Fruit fly (Drosophila melanogaster) whole organism, embryonic: ENCODE results near the gene Hs6st.
A peak's percentile ranks its signal among the peaks of the same experiment; 100 is the strongest.

Source experiments
- Ada2b ChIP-seq: fragments of 200-800 bp; sonication (Bioruptor generic); IDR thresholded peaks from 2 replicates; pipeline ENCODE4 v1.3.6; 2022; ENCODE audit warnings: missing biosample characterization, missing genetic modification characterization
- Adf1 ChIP-seq: fragments of 200-800 bp; sonication (Bioruptor generic); IDR thresholded peaks from 2 replicates; pipeline ENCODE4 v1.3.6; 2022; ENCODE audit warnings: missing biosample characterization, missing genetic modification characterization
- Bteb2 ChIP-seq: fragments of 200-800 bp; sonication (Bioruptor generic); optimal IDR thresholded peaks from 2 replicates; lab custom pipeline; 2016; ENCODE audit warnings: missing biosample characterization, missing genetic modification characterization
- CG10209 ChIP-seq: fragments of 200-800 bp; sonication (Bioruptor generic); optimal IDR thresholded peaks from 3 replicates; lab custom pipeline; 2017; ENCODE audit warnings: missing biosample characterization, mild to moderate bottlenecking, missing genetic modification characterization, missing genetic modification reagents
- CG12769 ChIP-seq: fragments of 200-800 bp; sonication (Bioruptor generic); optimal IDR thresholded peaks from 2 replicates; lab custom pipeline; 2019; ENCODE audit warnings: missing biosample characterization, mild to moderate bottlenecking, missing genetic modification characterization, moderate library complexity
- CG15011 ChIP-seq: fragments of 200-800 bp; sonication (Bioruptor generic); optimal IDR thresholded peaks from 3 replicates; lab custom pipeline; 2018; ENCODE audit warnings: missing biosample characterization, mild to moderate bottlenecking, missing genetic modification characterization
- CG15601 ChIP-seq: fragments of 200-800 bp; sonication (Bioruptor generic); optimal IDR thresholded peaks from 3 replicates; lab custom pipeline; 2019; ENCODE audit warnings: missing biosample characterization, mild to moderate bottlenecking, missing genetic modification characterization, moderate library complexity
- CG17361 ChIP-seq: fragments of 200-800 bp; sonication (Bioruptor generic); IDR thresholded peaks from 3 replicates; pipeline ENCODE4 v1.3.6; 2022; ENCODE audit warnings: missing biosample characterization, missing genetic modification characterization
- CG2120 ChIP-seq: fragments of 200-800 bp; sonication (Bioruptor generic); optimal IDR thresholded peaks from 3 replicates; lab custom pipeline; 2016; ENCODE audit warnings: missing biosample characterization, missing genetic modification characterization
- CG3407 ChIP-seq: fragments of 200-800 bp; sonication (Bioruptor generic); optimal IDR thresholded peaks from 2 replicates; lab custom pipeline; 2018; ENCODE audit warnings: missing biosample characterization, mild to moderate bottlenecking, missing genetic modification characterization
- CG4328 ChIP-seq: fragments of 200-800 bp; sonication (Bioruptor generic); optimal IDR thresholded peaks from 3 replicates; lab custom pipeline; 2017; ENCODE audit warnings: missing biosample characterization, missing genetic modification reagents, missing genetic modification characterization
- CG43689 ChIP-seq: fragments of 200-800 bp; sonication (Bioruptor generic); IDR thresholded peaks from 2 replicates; pipeline ENCODE4 v1.3.6; 2022; ENCODE audit warnings: missing biosample characterization, missing genetic modification characterization
- CG4617 ChIP-seq: fragments of 200-800 bp; sonication (Bioruptor generic); optimal IDR thresholded peaks from 3 replicates; lab custom pipeline; 2016; ENCODE audit warnings: missing biosample characterization, missing genetic modification characterization, borderline replicate concordance
- CG6813 ChIP-seq: fragments of 200-800 bp; sonication (Bioruptor generic); optimal IDR thresholded peaks from 2 replicates; lab custom pipeline; 2017; ENCODE audit warnings: missing biosample characterization, missing genetic modification characterization, mild to moderate bottlenecking, moderate library complexity, missing genetic modification reagents
- CG7556 ChIP-seq: fragments of 200-800 bp; sonication (Bioruptor generic); optimal IDR thresholded peaks from 2 replicates; lab custom pipeline; 2017; ENCODE audit warnings: missing biosample characterization, mild to moderate bottlenecking, missing genetic modification characterization
- CG8281 ChIP-seq: fragments of 200-800 bp; sonication (Bioruptor generic); optimal IDR thresholded peaks from 2 replicates; lab custom pipeline; 2018; ENCODE audit warnings: missing biosample characterization, mild to moderate bottlenecking, missing genetic modification characterization, moderate library complexity
- CG9727 ChIP-seq: fragments of 200-800 bp; sonication (Bioruptor generic); optimal IDR thresholded peaks from 3 replicates; lab custom pipeline; 2017; ENCODE audit warnings: missing biosample characterization, mild to moderate bottlenecking, missing genetic modification characterization
- CG9876 ChIP-seq: fragments of 200-800 bp; sonication (Bioruptor generic); optimal IDR thresholded peaks from 2 replicates; lab custom pipeline; 2016; ENCODE audit warnings: missing biosample characterization, missing genetic modification characterization
- CG9932 ChIP-seq: fragments of 200-800 bp; sonication (Bioruptor generic); IDR thresholded peaks from 2 replicates; pipeline ENCODE4 v1.3.6; 2022; ENCODE audit warnings: missing biosample characterization, missing genetic modification characterization
- CoRest ChIP-seq: fragments of 200-800 bp; sonication (Bioruptor generic); optimal IDR thresholded peaks from 3 replicates; lab custom pipeline; 2018; ENCODE audit warnings: missing biosample characterization, mild to moderate bottlenecking, missing genetic modification characterization, moderate library complexity
- Dad ChIP-seq: fragments of 200-800 bp; sonication (Bioruptor generic); optimal IDR thresholded peaks from 3 replicates; lab custom pipeline; 2016; ENCODE audit warnings: missing biosample characterization, missing genetic modification characterization
- Dbx ChIP-seq: fragments of 200-800 bp; sonication (Bioruptor generic); IDR thresholded peaks from 3 replicates; pipeline ENCODE4 v1.3.6; 2022; ENCODE audit warnings: missing biosample characterization, missing genetic modification characterization
- E2f1 ChIP-seq: fragments of 200-800 bp; sonication (Bioruptor generic); IDR thresholded peaks from 2 replicates; pipeline ENCODE4 v1.3.6; 2022; ENCODE audit warnings: missing biosample characterization, missing genetic modification characterization
- ERR ChIP-seq: fragments of 200-800 bp; sonication (Bioruptor generic); optimal IDR thresholded peaks from 2 replicates; lab custom pipeline; 2016; ENCODE audit warnings: missing biosample characterization, missing genetic modification characterization
- Hand ChIP-seq: fragments of 200-800 bp; sonication (Bioruptor generic); optimal IDR thresholded peaks from 2 replicates; lab custom pipeline; 2017; ENCODE audit warnings: mild to moderate bottlenecking, missing biosample characterization, missing genetic modification reagents, missing genetic modification characterization
- Hr51 ChIP-seq, 2 experiments: fragments of 200-800 bp; sonication (Bioruptor generic); optimal IDR thresholded peaks; 2 replicates in 1 of 2; 3 replicates in 1 of 2; lab custom pipeline; 2016 to 2018; ENCODE audit warnings: missing biosample characterization in 2 of 2, missing genetic modification characterization in 2 of 2, mild to moderate bottlenecking in 1 of 2, moderate library complexity in 1 of 2
- Lim3 ChIP-seq: fragments of 200-800 bp; sonication (Bioruptor generic); IDR thresholded peaks from 2 replicates; pipeline ENCODE4 v1.3.6; 2022; ENCODE audit warnings: missing biosample characterization, missing genetic modification characterization
- PHDP ChIP-seq: fragments of 200-800 bp; sonication (Bioruptor generic); optimal IDR thresholded peaks from 3 replicates; lab custom pipeline; 2018; ENCODE audit warnings: missing biosample characterization, mild to moderate bottlenecking, missing genetic modification characterization, moderate library complexity
- Sox102F ChIP-seq: fragments of 200-800 bp; sonication (Bioruptor generic); optimal IDR thresholded peaks from 2 replicates; lab custom pipeline; 2018; ENCODE audit warnings: missing biosample characterization, mild to moderate bottlenecking, missing genetic modification characterization, moderate library complexity
- cad ChIP-seq: fragments of >200 bp; optimal IDR thresholded peaks from 2 replicates; lab custom pipeline; 2017; ENCODE audit warnings: missing biosample characterization, missing genetic modification characterization
- cas ChIP-seq: fragments of 200-800 bp; sonication (Bioruptor generic); IDR thresholded peaks from 2 replicates; pipeline ENCODE4 v1.3.6; 2022; ENCODE audit warnings: missing biosample characterization, missing genetic modification characterization
- chm ChIP-seq: fragments of 200-800 bp; sonication (Bioruptor generic); IDR thresholded peaks from 2 replicates; pipeline ENCODE4 v1.3.6; 2022; ENCODE audit warnings: missing biosample characterization, missing genetic modification characterization
- dysf ChIP-seq: fragments of 200-800 bp; sonication (Bioruptor generic); IDR thresholded peaks from 3 replicates; pipeline ENCODE4 v1.3.6; 2022; ENCODE audit warnings: missing biosample characterization, missing genetic modification characterization
- gem ChIP-seq: fragments of 200-800 bp; sonication (Bioruptor generic); optimal IDR thresholded peaks from 2 replicates; lab custom pipeline; 2019; ENCODE audit warnings: missing biosample characterization, mild to moderate bottlenecking, missing genetic modification characterization, moderate library complexity
- ham ChIP-seq: fragments of 200-800 bp; sonication (Bioruptor generic); IDR thresholded peaks from 2 replicates; pipeline ENCODE4 v1.3.6; 2022; ENCODE audit warnings: missing biosample characterization, missing genetic modification characterization
- ind ChIP-seq: fragments of 200-800 bp; sonication (Bioruptor generic); optimal IDR thresholded peaks from 3 replicates; lab custom pipeline; 2016; ENCODE audit warnings: missing biosample characterization, missing genetic modification characterization
- nerfin-1 ChIP-seq: fragments of 200-800 bp; sonication (Bioruptor generic); optimal IDR thresholded peaks from 3 replicates; lab custom pipeline; 2019; ENCODE audit warnings: missing biosample characterization, mild to moderate bottlenecking, missing genetic modification characterization, moderate library complexity
- phol ChIP-seq: fragments of 200-800 bp; sonication (Bioruptor generic); optimal IDR thresholded peaks from 3 replicates; lab custom pipeline; 2018; ENCODE audit warnings: missing biosample characterization, mild to moderate bottlenecking, missing genetic modification characterization, moderate library complexity
- prd ChIP-seq, 3 experiments: fragments of >200 bp in 2 of 3; fragments of 200-800 bp in 1 of 3; sonication (Bioruptor generic) in 1 of 3; optimal IDR thresholded peaks in 2 of 3; IDR thresholded peaks in 1 of 3; 2 replicates in 2 of 3; 3 replicates in 1 of 3; pipeline versions ENCODE4 v1.3.6 to Lab custom; 2017 to 2022; ENCODE audit warnings: missing biosample characterization in 1 of 3, missing genetic modification characterization in 1 of 3
- row ChIP-seq: fragments of 200-800 bp; sonication (Bioruptor generic); IDR thresholded peaks from 3 replicates; pipeline ENCODE4 v1.3.6; 2022; ENCODE audit warnings: missing biosample characterization, missing genetic modification characterization
- schlank ChIP-seq: fragments of 200-800 bp; sonication (Bioruptor generic); optimal IDR thresholded peaks from 2 replicates; lab custom pipeline; 2018; ENCODE audit warnings: missing biosample characterization, mild to moderate bottlenecking, missing genetic modification characterization
- scrt ChIP-seq: fragments of 200-800 bp; sonication (Bioruptor generic); optimal IDR thresholded peaks from 2 replicates; lab custom pipeline; 2018; ENCODE audit warnings: missing biosample characterization, mild to moderate bottlenecking, missing genetic modification characterization, moderate library complexity
- shn ChIP-seq: fragments of 200-800 bp; sonication (Bioruptor generic); optimal IDR thresholded peaks from 3 replicates; lab custom pipeline; 2016; ENCODE audit warnings: missing biosample characterization, missing genetic modification characterization
- sug ChIP-seq: fragments of 200-800 bp; optimal IDR thresholded peaks from 2 replicates; lab custom pipeline; 2019; ENCODE audit warnings: missing biosample characterization, mild to moderate bottlenecking, missing genetic modification characterization, moderate library complexity
- tio ChIP-seq: fragments of 200-800 bp; sonication (Bioruptor generic); optimal IDR thresholded peaks from 2 replicates; lab custom pipeline; 2017; ENCODE audit warnings: missing biosample characterization, missing genetic modification characterization, inconsistent platforms
- vnd ChIP-seq: fragments of 200-800 bp; sonication (Bioruptor generic); IDR thresholded peaks from 3 replicates; pipeline ENCODE4 v1.3.6; 2022; ENCODE audit warnings: missing biosample characterization, missing genetic modification characterization; ENCODE audit not compliant: partially characterized antibody
- wek ChIP-seq: fragments of 200-800 bp; sonication (Bioruptor generic); optimal IDR thresholded peaks from 3 replicates; lab custom pipeline; 2018; ENCODE audit warnings: missing biosample characterization, mild to moderate bottlenecking, missing genetic modification characterization, moderate library complexity
- wor ChIP-seq: fragments of 200-800 bp; sonication (Bioruptor generic); IDR thresholded peaks from 2 replicates; pipeline ENCODE4 v1.3.6; 2022; ENCODE audit warnings: missing biosample characterization, missing genetic modification characterization
- zfh2 ChIP-seq: fragments of 200-800 bp; sonication (Bioruptor generic); optimal IDR thresholded peaks from 2 replicates; lab custom pipeline; 2016; ENCODE audit warnings: missing biosample characterization, missing genetic modification characterization

The Hs6st gene

dm6 chr3R:20021152-20021769 lies 12.9 kb upstream of the Hs6st start, which contains the start of the genes PIG-L and psidin (continued):
- TF ChIP-seq CG4617 (peak; percentile 61), tio (peak; percentile 89), ind (GFP tag; lab: Kevin White, UChicago) (peak; percentile 84), Hand (GFP tag; lab: Kevin White, UChicago) (peak; percentile 49), Hr51 (GFP tag; optimal IDR thresholded peaks at IDR 0.05; lab: Kevin White, UChicago) (peak; percentile 77 to 91), Ada2b (GFP tag; lab: Robert Waterston, UW) (peak; percentile 53), nerfin-1 (tag; lab: Kevin White, UChicago) (peak; percentile 85), CoRest (tag; lab: Kevin White, UChicago) (peak; percentile 96), ham (no peak), Bteb2 (GFP tag; lab: Kevin White, UChicago) (peak; percentile 88), phol (tag; lab: Kevin White, UChicago) (peak; percentile 84), PHDP (tag; lab: Kevin White, UChicago) (peak; percentile 88), row (GFP tag; lab: Robert Waterston, UW) (peak; percentile 94), zfh2 (GFP tag; lab: Kevin White, UChicago) (peak; percentile 81), CG7556 (GFP tag; lab: Kevin White, UChicago) (peak; percentile 86), CG6813 (GFP tag; lab: Kevin White, UChicago) (peak; percentile 20), E2f1 (peak; percentile 66), CG15601 (tag; lab: Kevin White, UChicago) (peak; percentile 84), scrt (GFP tag; lab: Kevin White, UChicago) (no peak), CG2120 (GFP tag; lab: Kevin White, UChicago) (peak; percentile 93), Adf1 (peak; percentile 47; the same call in 1 of the 2 replicates), CG8281 (tag; lab: Kevin White, UChicago) (peak; percentile 66), prd (optimal IDR thresholded peaks at IDR 0.05; lab: Kevin White, UChicago) (no peak), prd (GFP tag; IDR thresholded peaks at IDR 0.05; lab: Robert Waterston, UW) (peak; percentile 84; the same call in 2 of the 3 replicates), wek (peak; percentile 93), Dbx (peak; percentile 57), CG10209 (GFP tag; lab: Kevin White, UChicago) (peak; percentile 87), vnd (peak; percentile 96), CG43689 (GFP tag; lab: Robert Waterston, UW) (no peak), cas (GFP tag; lab: Robert Waterston, UW) (0 out of 2 replicates have a peak, but pooled peaks have one; percentile 8), Dad (GFP tag; lab: Kevin White, UChicago) (peak; percentile 56), CG12769 (no peak), chm (GFP tag; lab: Robert Waterston, UW) (peak; percentile 61), CG9876 (GFP tag; lab: Kevin White, UChicago) (peak; percentile 74), shn (GFP tag; lab: Kevin White, UChicago) (peak; percentile 61), schlank (tag; lab: Kevin White, UChicago) (peak; percentile 29), CG9932 (GFP tag; lab: Robert Waterston, UW) (peak; percentile 80; the same call in 1 of the 2 replicates), cad (GFP tag; lab: Kevin White, UChicago) (no peak), CG4328 (GFP tag; lab: Kevin White, UChicago) (peak; percentile 45), ERR (peak; percentile 11), sug (tag; lab: Kevin White, UChicago) (peak; percentile 80), wor (GFP tag; lab: Robert Waterston, UW) (peak; percentile 55), CG9727 (GFP tag; lab: Kevin White, UChicago) (peak; percentile 82), CG3407 (GFP tag; lab: Kevin White, UChicago) (peak; percentile 63), Sox102F (GFP tag; lab: Kevin White, UChicago) (peak; percentile 86), dysf (peak; percentile 87), Lim3 (GFP tag; lab: Robert Waterston, UW) (no peak), gem (tag; lab: Kevin White, UChicago) (peak; percentile 93), CG15011 (GFP tag; lab: Kevin White, UChicago) (no peak), CG17361 (peak; percentile 96)
